Worm (Caenorhabditis elegans) whole organism, L1 larva: ENCODE data around the gene twf-2.

Experiments
- aly-2 ChIP-seq: fragments of 150-350 bp; optimal IDR thresholded peaks from 2 replicates; lab custom pipeline; 2014; ENCODE audit warnings: missing biosample characterization, missing genetic modification characterization
- ceh-82 ChIP-seq, 3 experiments: fragments of 150-350 bp in 1 of 3; sonication (generic microtip) in 2 of 3; optimal IDR thresholded peaks; 2 replicates each; lab custom pipeline; 2014 to 2017; ENCODE audit warnings: missing biosample characterization in 3 of 3, missing genetic modification characterization in 3 of 3
- ceh-90 ChIP-seq: sonication (generic microtip); optimal IDR thresholded peaks from 2 replicates; lab custom pipeline; 2016; ENCODE audit warnings: missing genetic modification characterization, missing compliant biosample characterization
- fkh-10 ChIP-seq: sonication (generic microtip); optimal IDR thresholded peaks from 2 replicates; lab custom pipeline; 2017; ENCODE audit warnings: missing biosample characterization, missing genetic modification reagents, missing genetic modification characterization
- mep-1 ChIP-seq: fragments of 150-350 bp; optimal IDR thresholded peaks from 2 replicates; lab custom pipeline; 2014; ENCODE audit warnings: missing biosample characterization, missing genetic modification characterization
- nhr-11 ChIP-seq: fragments of 150-350 bp; optimal IDR thresholded peaks from 2 replicates; lab custom pipeline; 2014; ENCODE audit warnings: missing biosample characterization, missing genetic modification characterization
- nhr-28 ChIP-seq: fragments of 150-350 bp; optimal IDR thresholded peaks from 2 replicates; lab custom pipeline; 2014; ENCODE audit warnings: missing biosample characterization, missing genetic modification characterization
- nhr-47 ChIP-seq: sonication (generic microtip); optimal IDR thresholded peaks from 2 replicates; lab custom pipeline; 2016; ENCODE audit warnings: mild to moderate bottlenecking, missing genetic modification characterization, moderate library complexity, missing compliant biosample characterization
- sptf-1 ChIP-seq: fragments of 150-350 bp; optimal IDR thresholded peaks from 2 replicates; lab custom pipeline; 2014; ENCODE audit warnings: missing biosample characterization, missing genetic modification characterization
- unc-62 ChIP-seq: fragments of 150-350 bp; optimal IDR thresholded peaks from 2 replicates; lab custom pipeline; 2014; ENCODE audit warnings: missing biosample characterization, missing genetic modification reagents, missing genetic modification characterization
- zag-1 ChIP-seq: fragments of 150-350 bp; optimal IDR thresholded peaks from 2 replicates; lab custom pipeline; 2014; ENCODE audit warnings: missing biosample characterization, missing genetic modification characterization

ce11 chrX:16484043-16484442 lies 38.0 kb downstream of the twf-2 start:
- TF ChIP-seq nhr-11 (tag; lab: Kevin White, UChicago) (no peak), mep-1 (tag; lab: Kevin White, UChicago) (no peak), nhr-28 (no peak), sptf-1 (tag; lab: Kevin White, UChicago) (no peak), ceh-90 (tag; lab: Kevin White, UChicago) (no peak), fkh-10 (GFP tag; lab: Kevin White, UChicago) (no peak), zag-1 (tag; lab: Kevin White, UChicago) (no peak), ceh-82 (tag; optimal IDR thresholded peaks at IDR 0.05; lab: Kevin White, UChicago) (no peak), aly-2 (tag; lab: Kevin White, UChicago) (no peak), nhr-47 (tag; lab: Kevin White, UChicago) (no peak), unc-62 (GFP tag; lab: Kevin White, UChicago) (no peak)
